Worm (Caenorhabditis elegans) whole organism, mixed stage, embryonic: ENCODE results near the gene K03A11.6.

Experiments used
- ceh-39 ChIP-seq: fragments of 150-350 bp; optimal IDR thresholded peaks from 2 replicates; lab custom pipeline; 2014; ENCODE audit warnings: missing biosample characterization, missing genetic modification characterization
- drap-1 ChIP-seq: fragments of 200-800 bp; sonication (Bioruptor generic); optimal IDR thresholded peaks from 3 replicates; lab custom pipeline; 2018; ENCODE audit warnings: mild to moderate bottlenecking, missing genetic modification characterization, missing compliant biosample characterization
- hlh-1 ChIP-seq: fragments of 150-350 bp; optimal IDR thresholded peaks from 2 replicates; lab custom pipeline; 2014; ENCODE audit warnings: missing biosample characterization, missing genetic modification reagents, missing genetic modification characterization
- lin-13 ChIP-seq: fragments of 150-350 bp; optimal IDR thresholded peaks from 2 replicates; lab custom pipeline; 2014; ENCODE audit warnings: missing biosample characterization, missing genetic modification characterization
- lsy-2 ChIP-seq: fragments of 150-350 bp; optimal IDR thresholded peaks from 2 replicates; lab custom pipeline; 2014; ENCODE audit warnings: missing biosample characterization, missing genetic modification characterization
- nhr-237 ChIP-seq: fragments of 150-350 bp; optimal IDR thresholded peaks from 2 replicates; lab custom pipeline; 2014; ENCODE audit warnings: missing biosample characterization, missing genetic modification characterization
- nhr-76 ChIP-seq: sonication (generic microtip); optimal IDR thresholded peaks from 2 replicates; lab custom pipeline; 2017; ENCODE audit warnings: missing biosample characterization, missing genetic modification characterization
- pha-4 ChIP-seq: fragments of 150-350 bp; optimal IDR thresholded peaks from 2 replicates; lab custom pipeline; 2018; ENCODE audit warnings: missing biosample characterization, missing genetic modification reagents, missing genetic modification characterization
- snpc-4 ChIP-seq: fragments of 150-350 bp; optimal IDR thresholded peaks from 2 replicates; lab custom pipeline; 2014; ENCODE audit warnings: missing biosample characterization, missing genetic modification characterization
- sptf-1 ChIP-seq: sonication (generic microtip); optimal IDR thresholded peaks from 2 replicates; lab custom pipeline; 2017; ENCODE audit warnings: mild to moderate bottlenecking, missing genetic modification characterization, moderate library complexity, missing compliant biosample characterization
- unc-120 ChIP-seq: sonication (generic microtip); optimal IDR thresholded peaks from 2 replicates; lab custom pipeline; 2017; ENCODE audit warnings: missing genetic modification characterization, missing compliant biosample characterization; ENCODE audit not compliant: poor library complexity, severe bottlenecking
- ztf-11 ChIP-seq: fragments of 150-350 bp; optimal IDR thresholded peaks from 2 replicates; lab custom pipeline; 2014; ENCODE audit warnings: missing biosample characterization, missing genetic modification characterization

- TF ChIP-seq snpc-4 (tag; lab: Kevin White, UChicago) (no peak), pha-4 (tag; lab: Kevin White, UChicago) (no peak), unc-120 (no peak), hlh-1 (no peak), ztf-11 (tag; lab: Kevin White, UChicago) (no peak), lsy-2 (no peak), ceh-39 (no peak), nhr-76 (tag; lab: Kevin White, UChicago) (no peak), sptf-1 (tag; lab: Kevin White, UChicago) (no peak), lin-13 (tag; lab: Kevin White, UChicago) (no peak), nhr-237 (no peak), drap-1 (GFP tag; lab: Kevin White, UChicago) (no peak)
Measured at ce11 chrX:13021446-13021845, 34.2 kb upstream of the K03A11.6 start.
